Fruit fly (Drosophila melanogaster): ENCODE measurements around the gene pnt.

Gene pnt

DNA sequence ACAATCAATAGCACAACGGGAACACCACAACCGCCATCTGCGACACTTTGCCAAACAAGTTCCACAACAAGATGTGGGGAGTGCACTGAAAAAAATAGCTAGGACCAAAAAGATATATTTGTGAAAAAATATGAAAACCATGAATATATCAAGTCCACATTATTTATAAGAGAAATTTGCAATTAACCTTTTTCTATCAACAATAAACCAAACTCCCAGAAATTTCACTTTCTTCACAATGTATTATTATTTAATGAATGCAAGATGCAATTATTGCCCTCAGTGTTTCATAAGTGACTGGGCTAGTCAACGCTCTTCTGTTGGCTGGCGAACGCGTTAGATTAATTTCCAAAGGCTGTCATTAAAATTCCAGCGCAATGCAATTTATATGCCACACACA is 49.8 kb upstream of the pnt start (continued):
- TF ChIP-seq CG6854 (GFP tag; optimal IDR thresholded peaks at IDR 0.05): no peak
- TF ChIP-seq CG8319 (GFP tag; optimal IDR thresholded peaks at IDR 0.05): no peak
- TF ChIP-seq CG8119 (GFP tag; IDR thresholded peaks at IDR 0.05): peak; percentile 85
- TF ChIP-seq Smox (GFP tag; optimal IDR thresholded peaks at IDR 0.05): no peak
- no peak for TF ChIP-seq CG7368 (GFP tag; optimal IDR thresholded peaks at IDR 0.05)
- peak; percentile 23 for TF ChIP-seq CG11294 (GFP tag; IDR thresholded peaks at IDR 0.05)
- peak; percentile 11 for TF ChIP-seq CG11762 (GFP tag; optimal IDR thresholded peaks at IDR 0.05; ENCODE audit: insufficient read depth)
- TF ChIP-seq Hr4 (GFP tag; optimal IDR thresholded peaks at IDR 0.05): peak; percentile 82
- no peak for TF ChIP-seq spab (GFP tag; optimal IDR thresholded peaks at IDR 0.05)
- TF ChIP-seq Blimp-1 (GFP tag; optimal IDR thresholded peaks at IDR 0.05): no peak
- no peak for TF ChIP-seq lz (GFP tag; optimal IDR thresholded peaks at IDR 0.05)
- no peak for TF ChIP-seq vri (GFP tag; optimal IDR thresholded peaks at IDR 0.05)
- peak; percentile 52; the same call in 1 of the 2 replicates for TF ChIP-seq Gug (GFP tag; IDR thresholded peaks at IDR 0.05)
- TF ChIP-seq Eip75B (GFP tag; optimal IDR thresholded peaks at IDR 0.05): no peak
- TF ChIP-seq CG4318 (GFP tag; optimal IDR thresholded peaks at IDR 0.05): peak; percentile 52
- TF ChIP-seq salr (GFP tag; optimal IDR thresholded peaks at IDR 0.05): peak in 1 of 2 experiments; percentile 49
- peak; percentile 35 for TF ChIP-seq pdm3 (GFP tag; optimal IDR thresholded peaks at IDR 0.05)
- TF ChIP-seq fkh (GFP tag; optimal IDR thresholded peaks at IDR 0.05): no peak
- peak; percentile 60 for TF ChIP-seq svp (GFP tag)
- TF ChIP-seq Sox14 (GFP tag; optimal IDR thresholded peaks at IDR 0.05): peak; percentile 33
- no peak for TF ChIP-seq Ets21C (GFP tag; optimal IDR thresholded peaks at IDR 0.05)
- no peak for TF ChIP-seq CG10669 (GFP tag; optimal IDR thresholded peaks at IDR 0.05)
- peak; percentile 83 for TF ChIP-seq CG32006 (GFP tag; optimal IDR thresholded peaks at IDR 0.05)
- TF ChIP-seq Met (GFP tag; optimal IDR thresholded peaks at IDR 0.05): no peak
- TF ChIP-seq Hr39 (GFP tag; optimal IDR thresholded peaks at IDR 0.05): no peak
- TF ChIP-seq CG10631 (GFP tag; optimal IDR thresholded peaks at IDR 0.05): peak; percentile 25
- peak; percentile 45 for TF ChIP-seq achi (GFP tag; optimal IDR thresholded peaks at IDR 0.05)
- TF ChIP-seq Sox15 (GFP tag; optimal IDR thresholded peaks at IDR 0.05): no peak
- TF ChIP-seq fd59A (GFP tag; optimal IDR thresholded peaks at IDR 0.05): no peak
- no peak for TF ChIP-seq esn (GFP tag; optimal IDR thresholded peaks at IDR 0.05)
- no peak for TF ChIP-seq CG11902 (GFP tag; optimal IDR thresholded peaks at IDR 0.05)
- TF ChIP-seq CG1621 (tag; optimal IDR thresholded peaks at IDR 0.05): no peak
- TF ChIP-seq Eip93F (GFP tag; optimal IDR thresholded peaks at IDR 0.05): no peak
- TF ChIP-seq CG6276 (GFP tag; optimal IDR thresholded peaks at IDR 0.05): peak; percentile 72
- no peak for TF ChIP-seq CG8632 (GFP tag; optimal IDR thresholded peaks at IDR 0.05)
- peak; percentile 60 for TF ChIP-seq Lpt (GFP tag; optimal IDR thresholded peaks at IDR 0.05)

DNA sequence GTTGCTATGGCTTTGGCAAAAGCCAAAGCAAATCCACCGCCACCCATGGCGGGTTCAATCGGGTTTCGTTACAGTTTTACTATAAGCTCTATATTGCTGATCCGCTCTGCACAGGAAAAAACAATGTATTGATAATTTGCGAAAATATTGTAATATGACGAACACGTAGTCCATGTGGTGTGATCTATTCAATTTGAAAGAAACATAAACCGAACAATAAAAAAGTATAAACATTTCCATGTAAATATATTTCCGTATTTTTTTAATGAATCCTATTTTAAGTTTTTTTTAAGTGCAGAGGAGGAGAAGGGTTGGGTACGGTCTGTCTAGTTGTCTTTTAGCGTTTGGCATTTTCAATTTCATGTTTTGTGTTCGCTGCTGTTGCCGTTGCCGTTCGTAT is 47.5 kb upstream of the pnt start:
- TF ChIP-seq vri (GFP tag; optimal IDR thresholded peaks at IDR 0.05) (no peak), CG15336 (GFP tag; IDR thresholded peaks at IDR 0.05) (peak; percentile 68), CG6276 (GFP tag; optimal IDR thresholded peaks at IDR 0.05) (peak; percentile 49), svp (GFP tag) (no peak), Hr4 (GFP tag; optimal IDR thresholded peaks at IDR 0.05) (peak; percentile 73), pdm3 (GFP tag; optimal IDR thresholded peaks at IDR 0.05) (no peak), CG4318 (GFP tag; optimal IDR thresholded peaks at IDR 0.05) (peak; percentile 8), CG10631 (GFP tag; optimal IDR thresholded peaks at IDR 0.05) (no peak), CG8119 (GFP tag; IDR thresholded peaks at IDR 0.05) (peak; percentile 62; the same call in 2 of the 3 replicates), eg (GFP tag; IDR thresholded peaks at IDR 0.05) (peak; percentile 48; the same call in 1 of the 3 replicates), Eip78C (GFP tag) (peak; percentile 55), CG32006 (GFP tag; optimal IDR thresholded peaks at IDR 0.05) (peak; percentile 67), Gug (GFP tag; IDR thresholded peaks at IDR 0.05) (no peak)

DNA sequence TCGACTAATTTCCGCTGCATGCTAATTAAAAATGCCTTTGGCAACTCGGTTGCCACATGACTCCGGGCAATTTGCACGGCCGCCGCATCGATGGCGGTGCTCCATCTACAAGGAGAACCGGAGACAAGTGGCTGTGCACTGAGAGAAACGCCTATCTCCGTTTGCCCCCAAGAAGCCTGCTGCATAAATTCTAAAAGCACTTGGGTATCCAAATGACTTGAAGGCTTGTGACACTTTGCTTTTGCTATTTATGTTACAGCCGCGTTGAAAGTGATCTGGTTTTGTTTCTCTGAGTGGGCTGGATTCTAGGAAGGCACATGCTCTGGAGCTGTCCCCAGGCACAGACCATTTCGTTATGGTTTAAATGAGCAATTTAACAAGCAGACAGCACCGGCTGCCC is 46.3 kb upstream of the pnt start:
- TF ChIP-seq CG8632 (GFP tag; optimal IDR thresholded peaks at IDR 0.05) (no peak), Hr39 (GFP tag; optimal IDR thresholded peaks at IDR 0.05) (no peak), CG1621 (tag; optimal IDR thresholded peaks at IDR 0.05) (peak; percentile 9), CG4318 (GFP tag; optimal IDR thresholded peaks at IDR 0.05) (peak; percentile 20), Hr38 (GFP tag; optimal IDR thresholded peaks at IDR 0.05) (no peak), topi (GFP tag; optimal IDR thresholded peaks at IDR 0.05) (no peak), Gug (GFP tag; IDR thresholded peaks at IDR 0.05) (no peak; the same call in 1 of the 2 replicates), Sox15 (GFP tag; optimal IDR thresholded peaks at IDR 0.05) (no peak), CG6854 (GFP tag; optimal IDR thresholded peaks at IDR 0.05) (no peak), CG3032 (tag; optimal IDR thresholded peaks at IDR 0.05) (peak; percentile 10), Eip78C (GFP tag) (peak; percentile 80), Met (GFP tag; optimal IDR thresholded peaks at IDR 0.05) (no peak), CG34406 (GFP tag; optimal IDR thresholded peaks at IDR 0.05) (no peak), CG8119 (GFP tag; IDR thresholded peaks at IDR 0.05) (0 out of 3 replicates have a peak, but pooled peaks have one; percentile 41), dac (GFP tag; optimal IDR thresholded peaks at IDR 0.05) (peak; percentile 46), svp (GFP tag) (no peak), fd85E (GFP tag; optimal IDR thresholded peaks at IDR 0.05) (no peak), CG6808 (GFP tag; optimal IDR thresholded peaks at IDR 0.05) (no peak), lz (GFP tag; optimal IDR thresholded peaks at IDR 0.05) (no peak), CG32006 (GFP tag; optimal IDR thresholded peaks at IDR 0.05) (peak; percentile 60), CG10669 (GFP tag; optimal IDR thresholded peaks at IDR 0.05) (peak; percentile 18), Eip75B (GFP tag; optimal IDR thresholded peaks at IDR 0.05) (peak; percentile 23), CG15336 (GFP tag; IDR thresholded peaks at IDR 0.05) (peak; percentile 39; the same call in 1 of the 2 replicates)

All from whole organism, prepupa.